Fruit fly (Drosophila melanogaster) whole organism, embryonic: ENCODE data around the gene mRpL10.
A peak's percentile ranks its signal among the peaks of the same experiment; 100 is the strongest.

ENCODE experiments used
- Blimp-1 ChIP-seq: fragments of 200-800 bp; sonication (Bioruptor generic); optimal IDR thresholded peaks from 3 replicates; lab custom pipeline; 2018; ENCODE audit warnings: missing biosample characterization, missing genetic modification characterization, mild to moderate bottlenecking, moderate library complexity, missing genetic modification reagents
- CG12071 ChIP-seq: fragments of 200-800 bp; sonication (Bioruptor generic); optimal IDR thresholded peaks from 3 replicates; lab custom pipeline; 2018; ENCODE audit warnings: missing biosample characterization, mild to moderate bottlenecking, missing genetic modification characterization
- CG12299 ChIP-seq: fragments of 200-800 bp; sonication (Bioruptor generic); optimal IDR thresholded peaks from 2 replicates; lab custom pipeline; 2018; ENCODE audit warnings: missing biosample characterization, mild to moderate bottlenecking, missing genetic modification characterization
- CG14860 ChIP-seq: fragments of 200-800 bp; sonication (Bioruptor generic); IDR thresholded peaks from 3 replicates; pipeline ENCODE4 v1.3.6; 2022; ENCODE audit warnings: missing biosample characterization, missing genetic modification characterization; ENCODE audit not compliant: partially characterized antibody
- CG15269 ChIP-seq: fragments of 200-800 bp; sonication (Bioruptor generic); optimal IDR thresholded peaks from 2 replicates; lab custom pipeline; 2018; ENCODE audit warnings: missing biosample characterization, mild to moderate bottlenecking, missing genetic modification characterization, moderate library complexity
- CG16779 ChIP-seq: fragments of 200-800 bp; sonication (Bioruptor generic); IDR thresholded peaks from 2 replicates; pipeline ENCODE4 v1.3.6; 2022; ENCODE audit warnings: missing biosample characterization, missing genetic modification characterization
- CG16815 ChIP-seq: fragments of 200-800 bp; sonication (Bioruptor generic); optimal IDR thresholded peaks from 3 replicates; lab custom pipeline; 2017; ENCODE audit warnings: missing biosample characterization, mild to moderate bottlenecking, missing genetic modification characterization
- CG16863 ChIP-seq: fragments of 200-800 bp; sonication (Bioruptor generic); optimal IDR thresholded peaks from 3 replicates; lab custom pipeline; 2016; ENCODE audit warnings: missing biosample characterization, missing genetic modification characterization
- CG17186 ChIP-seq: fragments of 200-800 bp; sonication (Bioruptor generic); optimal IDR thresholded peaks from 3 replicates; lab custom pipeline; 2017; ENCODE audit warnings: missing biosample characterization, missing genetic modification reagents, missing genetic modification characterization
- CG17328 ChIP-seq: fragments of 200-800 bp; sonication (Bioruptor generic); IDR thresholded peaks from 2 replicates; pipeline ENCODE4 v1.3.6; 2022; ENCODE audit warnings: missing biosample characterization, missing genetic modification characterization
- CG18011 ChIP-seq: fragments of 200-800 bp; sonication (Bioruptor generic); optimal IDR thresholded peaks from 2 replicates; lab custom pipeline; 2017; ENCODE audit warnings: missing biosample characterization, missing genetic modification characterization, mild to moderate bottlenecking, moderate library complexity, missing genotype
- CG1832 ChIP-seq: fragments of 200-800 bp; sonication (Bioruptor generic); optimal IDR thresholded peaks from 2 replicates; lab custom pipeline; 2017; ENCODE audit warnings: missing biosample characterization, mild to moderate bottlenecking, missing genetic modification characterization, inconsistent platforms
- CG31365 ChIP-seq: fragments of 200-800 bp; sonication (Bioruptor generic); optimal IDR thresholded peaks from 2 replicates; lab custom pipeline; 2018; ENCODE audit warnings: missing biosample characterization, mild to moderate bottlenecking, missing genetic modification characterization
- CG31441 ChIP-seq: fragments of 200-800 bp; sonication (Bioruptor generic); IDR thresholded peaks from 2 replicates; pipeline ENCODE4 v1.3.6; 2022; ENCODE audit warnings: missing biosample characterization, missing genetic modification characterization
- CG42726 ChIP-seq: fragments of 200-800 bp; sonication (Bioruptor generic); IDR thresholded peaks from 2 replicates; pipeline ENCODE4 v1.3.6; 2022; ENCODE audit warnings: missing biosample characterization, missing genetic modification characterization; ENCODE audit not compliant: partially characterized antibody
- CG6791 ChIP-seq: fragments of 200-800 bp; sonication (Bioruptor generic); IDR thresholded peaks from 3 replicates; pipeline ENCODE4 v1.3.6; 2022; ENCODE audit warnings: missing biosample characterization, missing genetic modification characterization; ENCODE audit not compliant: partially characterized antibody
- CG9817 ChIP-seq: fragments of 200-800 bp; sonication (Bioruptor generic); optimal IDR thresholded peaks from 2 replicates; lab custom pipeline; 2018; ENCODE audit warnings: missing biosample characterization, mild to moderate bottlenecking, missing genetic modification characterization, moderate library complexity
- CoRest ChIP-seq: fragments of 200-800 bp; sonication (Bioruptor generic); optimal IDR thresholded peaks from 3 replicates; lab custom pipeline; 2018; ENCODE audit warnings: missing biosample characterization, mild to moderate bottlenecking, missing genetic modification characterization, moderate library complexity
- CrebB ChIP-seq: fragments of 200-800 bp; sonication (Bioruptor generic); optimal IDR thresholded peaks from 3 replicates; lab custom pipeline; 2018; ENCODE audit warnings: missing biosample characterization, mild to moderate bottlenecking, missing genetic modification characterization
- D19A ChIP-seq: fragments of 200-800 bp; optimal IDR thresholded peaks from 3 replicates; lab custom pipeline; 2019; ENCODE audit warnings: missing biosample characterization, mild to moderate bottlenecking, missing genetic modification characterization, moderate library complexity
- D19B ChIP-seq: fragments of 200-800 bp; sonication (Bioruptor generic); optimal IDR thresholded peaks from 2 replicates; lab custom pipeline; 2017; ENCODE audit warnings: missing biosample characterization, mild to moderate bottlenecking, missing genetic modification characterization
- Dfd ChIP-seq, 2 experiments: fragments of >200 bp; optimal IDR thresholded peaks; 2 replicates each; lab custom pipeline; 2017; ENCODE audit warnings: missing biosample characterization in 2 of 2, missing genetic modification characterization in 2 of 2
- Hmr ChIP-seq: fragments of 200-800 bp; sonication (Bioruptor generic); optimal IDR thresholded peaks from 3 replicates; lab custom pipeline; 2017; ENCODE audit warnings: mild to moderate bottlenecking, missing biosample characterization, missing genetic modification reagents, missing genetic modification characterization
- Hr51 ChIP-seq, 2 experiments: fragments of 200-800 bp; sonication (Bioruptor generic); optimal IDR thresholded peaks; 2 replicates in 1 of 2; 3 replicates in 1 of 2; lab custom pipeline; 2016 to 2018; ENCODE audit warnings: missing biosample characterization in 2 of 2, missing genetic modification characterization in 2 of 2, mild to moderate bottlenecking in 1 of 2, moderate library complexity in 1 of 2
- Mes4 ChIP-seq: fragments of 200-800 bp; sonication (Bioruptor generic); optimal IDR thresholded peaks from 2 replicates; lab custom pipeline; 2016; ENCODE audit warnings: missing biosample characterization, missing genetic modification characterization
- NC2α ChIP-seq: fragments of 200-800 bp; sonication (Bioruptor generic); optimal IDR thresholded peaks from 2 replicates; lab custom pipeline; 2016; ENCODE audit warnings: missing biosample characterization, missing genetic modification characterization
- ac ChIP-seq: fragments of 200-800 bp; sonication (Bioruptor generic); optimal IDR thresholded peaks from 3 replicates; lab custom pipeline; 2017; ENCODE audit warnings: missing biosample characterization, mild to moderate bottlenecking, missing genetic modification characterization
- bsh ChIP-seq, 2 experiments: fragments of 200-800 bp; sonication (Bioruptor generic); optimal IDR thresholded peaks; 2 replicates each; lab custom pipeline; 2017 to 2018; ENCODE audit warnings: mild to moderate bottlenecking in 2 of 2, missing biosample characterization in 2 of 2, missing genetic modification characterization in 2 of 2, moderate library complexity in 1 of 2
- btn ChIP-seq: fragments of 200-800 bp; sonication (Bioruptor generic); optimal IDR thresholded peaks from 2 replicates; lab custom pipeline; 2016; ENCODE audit warnings: missing biosample characterization, missing genetic modification characterization
- ci ChIP-seq: fragments of 200-800 bp; sonication (Bioruptor generic); IDR thresholded peaks from 3 replicates; pipeline ENCODE4 v1.3.6; 2022; ENCODE audit warnings: missing biosample characterization, missing genetic modification characterization
- cwo ChIP-seq: fragments of 200-800 bp; sonication (Bioruptor generic); optimal IDR thresholded peaks from 3 replicates; lab custom pipeline; 2017; ENCODE audit warnings: missing biosample characterization, missing genetic modification characterization, mild to moderate bottlenecking, moderate library complexity, missing genetic modification reagents
- danr ChIP-seq: fragments of 200-800 bp; sonication (Bioruptor generic); IDR thresholded peaks from 2 replicates; pipeline ENCODE4 v1.3.6; 2022; ENCODE audit warnings: missing biosample characterization, missing genetic modification characterization
- esg ChIP-seq: fragments of 200-800 bp; sonication (Bioruptor generic); conservative IDR thresholded peaks from 2 replicates; pipeline ENCODE4 v1.3.6; 2022; ENCODE audit warnings: missing biosample characterization, missing genetic modification characterization
- fd64A ChIP-seq: fragments of 200-800 bp; sonication (Bioruptor generic); optimal IDR thresholded peaks from 3 replicates; lab custom pipeline; 2018; ENCODE audit warnings: missing biosample characterization, mild to moderate bottlenecking, missing genetic modification characterization
- grn ChIP-seq: fragments of 200-800 bp; sonication (Bioruptor generic); optimal IDR thresholded peaks from 3 replicates; lab custom pipeline; 2017; ENCODE audit warnings: missing biosample characterization, missing genetic modification characterization
- gt ChIP-seq: fragments of 200-800 bp; sonication (Bioruptor generic); IDR thresholded peaks from 2 replicates; pipeline ENCODE4 v1.3.6; 2022; ENCODE audit warnings: missing biosample characterization, missing genetic modification characterization
- hbn ChIP-seq: fragments of 200-800 bp; sonication (Bioruptor generic); IDR thresholded peaks from 2 replicates; pipeline ENCODE4 v1.3.6; 2022; ENCODE audit warnings: missing biosample characterization, missing genetic modification characterization; ENCODE audit not compliant: partially characterized antibody
- jigr1 ChIP-seq: fragments of 200-800 bp; sonication (Bioruptor generic); IDR thresholded peaks from 3 replicates; pipeline ENCODE4 v1.3.6; 2022; ENCODE audit warnings: missing biosample characterization, missing genetic modification characterization
- jumu ChIP-seq: fragments of 200-800 bp; sonication (Bioruptor generic); optimal IDR thresholded peaks from 3 replicates; lab custom pipeline; 2016; ENCODE audit warnings: missing biosample characterization, missing genetic modification characterization
- pita ChIP-seq: fragments of 200-800 bp; sonication (Bioruptor generic); optimal IDR thresholded peaks from 2 replicates; lab custom pipeline; 2017; ENCODE audit warnings: missing biosample characterization, mild to moderate bottlenecking, missing genetic modification characterization
- pros ChIP-seq: fragments of 200-800 bp; sonication (Bioruptor generic); optimal IDR thresholded peaks from 3 replicates; lab custom pipeline; 2019; ENCODE audit warnings: missing biosample characterization, mild to moderate bottlenecking, missing genetic modification characterization, moderate library complexity
- rib ChIP-seq: fragments of 200-800 bp; sonication (Bioruptor generic); IDR thresholded peaks from 2 replicates; pipeline ENCODE4 v1.3.6; 2022; ENCODE audit warnings: missing biosample characterization, missing genetic modification characterization
- ro ChIP-seq: fragments of 200-800 bp; sonication (Bioruptor generic); IDR thresholded peaks from 2 replicates; pipeline ENCODE4 v1.3.6; 2022; ENCODE audit warnings: missing biosample characterization, missing genetic modification characterization
- sima ChIP-seq: fragments of 200-800 bp; sonication (Bioruptor generic); optimal IDR thresholded peaks from 2 replicates; lab custom pipeline; 2016; ENCODE audit warnings: missing biosample characterization, missing genetic modification characterization
- tin ChIP-seq: fragments of 200-800 bp; sonication (Bioruptor generic); optimal IDR thresholded peaks from 3 replicates; lab custom pipeline; 2016; ENCODE audit warnings: missing biosample characterization, missing genetic modification characterization
- tna ChIP-seq: fragments of 200-800 bp; sonication (Bioruptor generic); IDR thresholded peaks from 2 replicates; pipeline ENCODE4 v1.3.6; 2022; ENCODE audit warnings: missing biosample characterization, missing genetic modification characterization; ENCODE audit not compliant: partially characterized antibody
- vnd ChIP-seq: fragments of 200-800 bp; sonication (Bioruptor generic); IDR thresholded peaks from 3 replicates; pipeline ENCODE4 v1.3.6; 2022; ENCODE audit warnings: missing biosample characterization, missing genetic modification characterization; ENCODE audit not compliant: partially characterized antibody
- yki ChIP-seq: fragments of >200 bp; optimal IDR thresholded peaks from 3 replicates; lab custom pipeline; 2018

Gene mRpL10

dm6 chr2L:166115-167069, 37.2 kb upstream of the mRpL10 start:
- TF ChIP-seq ci = no peak
- TF ChIP-seq CG9817 (tag; lab: Kevin White, UChicago) = no peak
- peak; percentile 95 for TF ChIP-seq Hmr
- peak; percentile 41 for TF ChIP-seq NC2α (GFP tag; lab: Kevin White, UChicago)
- TF ChIP-seq jigr1 (GFP tag; lab: Robert Waterston, UW) = no peak
- TF ChIP-seq CG12299 (tag; lab: Kevin White, UChicago) = peak; percentile 76
- peak; percentile 57 for TF ChIP-seq CoRest (tag; lab: Kevin White, UChicago)
- peak; percentile 11 for TF ChIP-seq tin
- no peak for TF ChIP-seq yki (lab: Kevin White, UChicago)
- TF ChIP-seq CG16863 = peak; percentile 68
- peak; percentile 67 for TF ChIP-seq CG15269 (tag; lab: Kevin White, UChicago)
- TF ChIP-seq cwo (GFP tag; lab: Kevin White, UChicago) = peak; percentile 82
- no peak for TF ChIP-seq CG17328 (GFP tag; lab: Robert Waterston, UW)
- peak; percentile 88 for TF ChIP-seq CrebB (tag; lab: Kevin White, UChicago)
- TF ChIP-seq pita (GFP tag; lab: Kevin White, UChicago) = no peak
- no peak for TF ChIP-seq CG16779 (GFP tag; lab: Robert Waterston, UW)
- TF ChIP-seq rib (GFP tag; lab: Robert Waterston, UW) = no peak
- TF ChIP-seq CG31365 = peak; percentile 82
- peak; percentile 89 for TF ChIP-seq CG12071 (GFP tag; lab: Kevin White, UChicago)
- peak; percentile 39 for TF ChIP-seq CG18011 (GFP tag; lab: Kevin White, UChicago)
- no peak for TF ChIP-seq CG31441
- TF ChIP-seq Mes4 (GFP tag; lab: Kevin White, UChicago) = peak; percentile 49
- TF ChIP-seq esg (GFP tag; lab: Robert Waterston, UW) = no peak
- peak; percentile 56 for TF ChIP-seq jumu (GFP tag; lab: Kevin White, UChicago)
- TF ChIP-seq sima (GFP tag; lab: Kevin White, UChicago) = peak; percentile 36
- TF ChIP-seq danr = no peak
- no peak for TF ChIP-seq ro (GFP tag; lab: Robert Waterston, UW)
- no peak for TF ChIP-seq CG14860 (GFP tag; lab: Robert Waterston, UW)
- TF ChIP-seq CG17186 (GFP tag; lab: Kevin White, UChicago) = no peak
- no peak for TF ChIP-seq CG42726 (GFP tag; lab: Robert Waterston, UW)
- TF ChIP-seq gt (GFP tag; lab: Robert Waterston, UW) = no peak
- TF ChIP-seq tna (GFP tag; lab: Robert Waterston, UW) = no peak
- TF ChIP-seq D19A = peak; percentile 37
- peak; percentile 60 for TF ChIP-seq Blimp-1 (GFP tag; lab: Kevin White, UChicago)
- TF ChIP-seq grn (GFP tag; lab: Kevin White, UChicago) = peak; percentile 59
- peak; percentile 85 for TF ChIP-seq pros (GFP tag; lab: Kevin White, UChicago)
- TF ChIP-seq ac = no peak
- no peak for TF ChIP-seq Dfd (GFP tag; optimal IDR thresholded peaks at IDR 0.05; lab: Kevin White, UChicago)
- peak; percentile 65 for TF ChIP-seq fd64A (GFP tag; lab: Kevin White, UChicago)
- peak; percentile 37 for TF ChIP-seq D19B (GFP tag; lab: Kevin White, UChicago)
- TF ChIP-seq btn (GFP tag; lab: Kevin White, UChicago) = peak; percentile 55
- no peak for TF ChIP-seq vnd (GFP tag; lab: Robert Waterston, UW)
- TF ChIP-seq bsh (GFP tag; optimal IDR thresholded peaks at IDR 0.05; lab: Kevin White, UChicago) = peak; percentile 43 to 100
- no peak for TF ChIP-seq CG6791 (GFP tag; lab: Robert Waterston, UW)
- peak; percentile 58 to 63 for TF ChIP-seq Hr51 (GFP tag; optimal IDR thresholded peaks at IDR 0.05; lab: Kevin White, UChicago)
- TF ChIP-seq CG16815 (GFP tag; lab: Kevin White, UChicago) = no peak
- no peak for TF ChIP-seq CG1832 (GFP tag; lab: Kevin White, UChicago)
- no peak for TF ChIP-seq hbn (GFP tag; lab: Robert Waterston, UW)
